Fruit fly (Drosophila melanogaster) whole organism, embryonic: Measurements from ENCODE around the gene CG12420.

ENCODE experiments used
- Awh ChIP-seq: fragments of 200-800 bp; sonication (Bioruptor generic); IDR thresholded peaks from 2 replicates; pipeline ENCODE4, ENCODE4 v1.3.6; 2022; ENCODE audit warnings: missing biosample characterization, missing genetic modification characterization
- BtbVII ChIP-seq: fragments of 200-800 bp; sonication (Bioruptor generic); optimal IDR thresholded peaks from 3 replicates; lab custom pipeline; 2017; ENCODE audit warnings: missing biosample characterization, mild to moderate bottlenecking, missing genetic modification characterization
- Bteb2 ChIP-seq: fragments of 200-800 bp; sonication (Bioruptor generic); optimal IDR thresholded peaks from 2 replicates; lab custom pipeline; 2016; ENCODE audit warnings: missing biosample characterization, missing genetic modification characterization
- CG11398 ChIP-seq: fragments of 200-800 bp; sonication (Bioruptor generic); optimal IDR thresholded peaks from 2 replicates; lab custom pipeline; 2016; ENCODE audit warnings: missing biosample characterization, missing genetic modification characterization
- CG11696 ChIP-seq: fragments of 200-800 bp; sonication (Bioruptor generic); IDR thresholded peaks from 2 replicates; pipeline ENCODE4 v1.3.6; 2022; ENCODE audit warnings: missing biosample characterization, missing genetic modification characterization
- CG13424 ChIP-seq: fragments of 200-800 bp; sonication (Bioruptor generic); optimal IDR thresholded peaks from 2 replicates; lab custom pipeline; 2019; ENCODE audit warnings: missing biosample characterization, mild to moderate bottlenecking, missing genetic modification characterization, moderate library complexity
- CG14965 ChIP-seq: fragments of 200-800 bp; sonication (Bioruptor generic); optimal IDR thresholded peaks from 2 replicates; lab custom pipeline; 2016; ENCODE audit warnings: missing biosample characterization, missing genetic modification characterization, borderline replicate concordance
- CG15696 ChIP-seq: fragments of 200-800 bp; sonication (Bioruptor generic); optimal IDR thresholded peaks from 2 replicates; lab custom pipeline; 2019; ENCODE audit warnings: missing biosample characterization, mild to moderate bottlenecking, missing genetic modification characterization, moderate library complexity
- CG16815 ChIP-seq: fragments of 200-800 bp; sonication (Bioruptor generic); optimal IDR thresholded peaks from 3 replicates; lab custom pipeline; 2017; ENCODE audit warnings: missing biosample characterization, mild to moderate bottlenecking, missing genetic modification characterization
- CG17359 ChIP-seq: fragments of 200-800 bp; sonication (Bioruptor generic); optimal IDR thresholded peaks from 3 replicates; lab custom pipeline; 2018; ENCODE audit warnings: missing biosample characterization, mild to moderate bottlenecking, missing genetic modification characterization, moderate library complexity
- CG18262 ChIP-seq: fragments of 200-800 bp; optimal IDR thresholded peaks from 3 replicates; lab custom pipeline; 2019; ENCODE audit warnings: missing biosample characterization, mild to moderate bottlenecking, missing genetic modification characterization, moderate library complexity
- CG18476 ChIP-seq: fragments of 200-800 bp; sonication (Bioruptor generic); optimal IDR thresholded peaks from 2 replicates; lab custom pipeline; 2016; ENCODE audit warnings: missing biosample characterization, mild to moderate bottlenecking, missing genetic modification characterization
- CG3838 ChIP-seq: fragments of 200-800 bp; sonication (Bioruptor generic); optimal IDR thresholded peaks from 3 replicates; lab custom pipeline; 2016; ENCODE audit warnings: missing biosample characterization, missing genetic modification characterization
- CG43689 ChIP-seq: fragments of 200-800 bp; sonication (Bioruptor generic); IDR thresholded peaks from 2 replicates; pipeline ENCODE4 v1.3.6; 2022; ENCODE audit warnings: missing biosample characterization, missing genetic modification characterization
- CG5245 ChIP-seq: fragments of 200-800 bp; sonication (Bioruptor generic); optimal IDR thresholded peaks from 3 replicates; lab custom pipeline; 2016; ENCODE audit warnings: missing biosample characterization, missing genetic modification characterization
- CG6175 ChIP-seq: fragments of 200-800 bp; sonication (Bioruptor generic); IDR thresholded peaks from 3 replicates; pipeline ENCODE4 v1.3.6; 2022; ENCODE audit warnings: missing biosample characterization, missing genetic modification characterization
- CG6854 ChIP-seq: fragments of 200-800 bp; sonication (Bioruptor generic); optimal IDR thresholded peaks from 3 replicates; lab custom pipeline; 2017; ENCODE audit warnings: missing biosample characterization, mild to moderate bottlenecking, missing genetic modification characterization
- CG7556 ChIP-seq: fragments of 200-800 bp; sonication (Bioruptor generic); optimal IDR thresholded peaks from 2 replicates; lab custom pipeline; 2017; ENCODE audit warnings: missing biosample characterization, mild to moderate bottlenecking, missing genetic modification characterization
- CG7839 ChIP-seq: fragments of 200-800 bp; sonication (Bioruptor generic); optimal IDR thresholded peaks from 3 replicates; lab custom pipeline; 2018; ENCODE audit warnings: missing biosample characterization, mild to moderate bottlenecking, missing genetic modification characterization, moderate library complexity
- CG9817 ChIP-seq: fragments of 200-800 bp; sonication (Bioruptor generic); optimal IDR thresholded peaks from 2 replicates; lab custom pipeline; 2018; ENCODE audit warnings: missing biosample characterization, mild to moderate bottlenecking, missing genetic modification characterization, moderate library complexity
- Doc3 ChIP-seq: fragments of 200-800 bp; sonication (Bioruptor generic); IDR thresholded peaks from 3 replicates; pipeline ENCODE4 v1.3.6; 2022; ENCODE audit warnings: missing biosample characterization, missing genetic modification characterization; ENCODE audit not compliant: partially characterized antibody
- Dref ChIP-seq: fragments of 200-800 bp; sonication (Bioruptor generic); IDR thresholded peaks from 2 replicates; pipeline ENCODE4 v1.3.6; 2022; ENCODE audit warnings: missing biosample characterization, missing genetic modification characterization
- ERR ChIP-seq: fragments of 200-800 bp; sonication (Bioruptor generic); optimal IDR thresholded peaks from 2 replicates; lab custom pipeline; 2016; ENCODE audit warnings: missing biosample characterization, missing genetic modification characterization
- HLH3B ChIP-seq: fragments of 200-800 bp; sonication (Bioruptor generic); IDR thresholded peaks from 2 replicates; pipeline ENCODE4 v1.3.6; 2022; ENCODE audit warnings: missing biosample characterization, missing genetic modification characterization
- HmgZ ChIP-seq: fragments of 200-800 bp; sonication (Bioruptor generic); optimal IDR thresholded peaks from 2 replicates; lab custom pipeline; 2018; ENCODE audit warnings: missing biosample characterization, mild to moderate bottlenecking, missing genetic modification characterization
- Jarid2 ChIP-seq: fragments of 200-800 bp; sonication (Bioruptor generic); optimal IDR thresholded peaks from 3 replicates; lab custom pipeline; 2017; ENCODE audit warnings: mild to moderate bottlenecking, missing biosample characterization, missing genetic modification reagents, missing genetic modification characterization
- MTF-1 ChIP-seq: fragments of 200-800 bp; sonication (Bioruptor generic); optimal IDR thresholded peaks from 2 replicates; lab custom pipeline; 2018; ENCODE audit warnings: missing biosample characterization, mild to moderate bottlenecking, missing genetic modification characterization, borderline replicate concordance
- Mes4 ChIP-seq: fragments of 200-800 bp; sonication (Bioruptor generic); optimal IDR thresholded peaks from 2 replicates; lab custom pipeline; 2016; ENCODE audit warnings: missing biosample characterization, missing genetic modification characterization
- Neu2 ChIP-seq: fragments of 200-800 bp; sonication (Bioruptor generic); optimal IDR thresholded peaks from 3 replicates; lab custom pipeline; 2016; ENCODE audit warnings: missing biosample characterization, missing genetic modification characterization, borderline replicate concordance
- Ravus ChIP-seq: fragments of 200-800 bp; sonication (Bioruptor generic); IDR thresholded peaks from 2 replicates; pipeline ENCODE4 v1.3.6; 2022; ENCODE audit warnings: missing biosample characterization, missing genetic modification characterization
- Rx ChIP-seq: fragments of 200-800 bp; sonication (Bioruptor generic); IDR thresholded peaks from 2 replicates; pipeline ENCODE4 v1.3.6; 2022; ENCODE audit warnings: missing biosample characterization, missing genetic modification characterization
- Side ChIP-seq: fragments of 200-800 bp; sonication (Bioruptor generic); optimal IDR thresholded peaks from 2 replicates; lab custom pipeline; 2016; ENCODE audit warnings: missing biosample characterization, missing genetic modification characterization
- Sry-β ChIP-seq: fragments of 200-800 bp; sonication (Bioruptor generic); optimal IDR thresholded peaks from 2 replicates; lab custom pipeline; 2018; ENCODE audit warnings: missing biosample characterization, mild to moderate bottlenecking, missing genetic modification characterization, moderate library complexity
- ara ChIP-seq: fragments of 200-800 bp; sonication (Bioruptor generic); IDR thresholded peaks from 2 replicates; pipeline ENCODE4 v1.3.6; 2022; ENCODE audit warnings: missing biosample characterization, missing genetic modification characterization
- ato ChIP-seq: fragments of 200-800 bp; sonication (Bioruptor generic); IDR thresholded peaks from 2 replicates; pipeline ENCODE4 v1.3.6; 2022; ENCODE audit warnings: missing biosample characterization, missing genetic modification characterization; ENCODE audit not compliant: partially characterized antibody
- crc ChIP-seq: fragments of 200-800 bp; sonication (Bioruptor generic); optimal IDR thresholded peaks from 2 replicates; lab custom pipeline; 2016; ENCODE audit warnings: missing biosample characterization, missing genetic modification characterization
- emc ChIP-seq: fragments of 200-800 bp; sonication (Bioruptor generic); optimal IDR thresholded peaks from 2 replicates; lab custom pipeline; 2016; ENCODE audit warnings: missing biosample characterization, missing genetic modification characterization
- inv ChIP-seq: fragments of 200-800 bp; sonication (Bioruptor generic); IDR thresholded peaks from 2 replicates; pipeline ENCODE4 v1.3.6; 2022; ENCODE audit warnings: missing biosample characterization, missing genetic modification characterization; ENCODE audit not compliant: partially characterized antibody
- kah ChIP-seq: fragments of 200-800 bp; sonication (Bioruptor generic); optimal IDR thresholded peaks from 2 replicates; lab custom pipeline; 2018; ENCODE audit warnings: missing biosample characterization, mild to moderate bottlenecking, missing genetic modification characterization
- klu ChIP-seq: fragments of 200-800 bp; sonication (Bioruptor generic); IDR thresholded peaks from 2 replicates; pipeline ENCODE4 v1.3.6; 2022; ENCODE audit warnings: missing biosample characterization, missing genetic modification characterization
- lbe ChIP-seq: fragments of 200-800 bp; sonication (Bioruptor generic); optimal IDR thresholded peaks from 2 replicates; lab custom pipeline; 2016; ENCODE audit warnings: missing biosample characterization, mild to moderate bottlenecking, missing genetic modification characterization
- mam ChIP-seq: fragments of 200-800 bp; sonication (Bioruptor generic); optimal IDR thresholded peaks from 3 replicates; lab custom pipeline; 2016; ENCODE audit warnings: missing biosample characterization, missing genetic modification characterization
- mld ChIP-seq: fragments of 200-800 bp; sonication (Bioruptor generic); IDR thresholded peaks from 3 replicates; pipeline ENCODE4 v1.3.6; 2022; ENCODE audit warnings: missing biosample characterization, missing genetic modification characterization; ENCODE audit not compliant: partially characterized antibody
- onecut ChIP-seq: fragments of 200-800 bp; sonication (Bioruptor generic); IDR thresholded peaks from 2 replicates; pipeline ENCODE4 v1.3.6; 2022; ENCODE audit warnings: missing biosample characterization, missing genetic modification characterization
- row ChIP-seq: fragments of 200-800 bp; sonication (Bioruptor generic); IDR thresholded peaks from 3 replicates; pipeline ENCODE4 v1.3.6; 2022; ENCODE audit warnings: missing biosample characterization, missing genetic modification characterization
- shn ChIP-seq: fragments of 200-800 bp; sonication (Bioruptor generic); optimal IDR thresholded peaks from 3 replicates; lab custom pipeline; 2016; ENCODE audit warnings: missing biosample characterization, missing genetic modification characterization
- slbo ChIP-seq: fragments of 200-800 bp; sonication (Bioruptor generic); IDR thresholded peaks from 2 replicates; pipeline ENCODE4 v1.3.6; 2022; ENCODE audit warnings: missing biosample characterization, missing genetic modification characterization
- sr ChIP-seq: fragments of 200-800 bp; sonication (Bioruptor generic); IDR thresholded peaks from 3 replicates; pipeline ENCODE4 v1.3.6; 2022; ENCODE audit warnings: missing biosample characterization, missing genetic modification characterization
- tap ChIP-seq: fragments of 200-800 bp; optimal IDR thresholded peaks from 3 replicates; lab custom pipeline; 2019; ENCODE audit warnings: missing biosample characterization, mild to moderate bottlenecking, missing genetic modification characterization, moderate library complexity
- tll ChIP-seq, 2 experiments: fragments of 200-800 bp in 1 of 2; fragments of >200 bp in 1 of 2; sonication (Bioruptor generic) in 1 of 2; optimal IDR thresholded peaks; 2 replicates each; lab custom pipeline; 2017 to 2019; ENCODE audit warnings: missing biosample characterization in 2 of 2, missing genetic modification characterization in 2 of 2, mild to moderate bottlenecking in 1 of 2, moderate library complexity in 1 of 2
- tup ChIP-seq: fragments of 200-800 bp; sonication (Bioruptor generic); optimal IDR thresholded peaks from 2 replicates; lab custom pipeline; 2016; ENCODE audit warnings: missing biosample characterization, mild to moderate bottlenecking, missing genetic modification characterization, moderate library complexity
- zf30C ChIP-seq: fragments of 200-800 bp; sonication (Bioruptor generic); optimal IDR thresholded peaks from 3 replicates; lab custom pipeline; 2018; ENCODE audit warnings: missing biosample characterization, mild to moderate bottlenecking, missing genetic modification characterization

Gene CG12420

dm6 chr3R:10272695-10273094 is 50.2 kb downstream of the CG12420 start:
- TF ChIP-seq Ravus (GFP tag; lab: Robert Waterston, UW) = no peak
- TF ChIP-seq tll (GFP tag; optimal IDR thresholded peaks at IDR 0.05; lab: Kevin White, UChicago) = no peak
- TF ChIP-seq CG17359 = no peak
- TF ChIP-seq Jarid2 (GFP tag; lab: Kevin White, UChicago) = no peak
- no peak for TF ChIP-seq Awh (GFP tag; lab: Robert Waterston, UW)
- no peak for TF ChIP-seq CG14965
- TF ChIP-seq ato (GFP tag; lab: Robert Waterston, UW) = no peak
- no peak for TF ChIP-seq mld (GFP tag; lab: Robert Waterston, UW)
- peak; percentile 6 for TF ChIP-seq CG18262
- TF ChIP-seq HLH3B (GFP tag; lab: Robert Waterston, UW) = no peak
- no peak for TF ChIP-seq zf30C
- TF ChIP-seq Neu2 (GFP tag; lab: Kevin White, UChicago) = no peak
- peak; percentile 41 for TF ChIP-seq CG7839 (tag; lab: Kevin White, UChicago)
- TF ChIP-seq CG43689 (GFP tag; lab: Robert Waterston, UW) = no peak
- no peak for TF ChIP-seq MTF-1 (GFP tag; lab: Kevin White, UChicago)
- TF ChIP-seq CG15696 = no peak
- TF ChIP-seq tap (tag; lab: Kevin White, UChicago) = no peak
- TF ChIP-seq emc (GFP tag; lab: Kevin White, UChicago) = no peak
- no peak for TF ChIP-seq CG16815 (GFP tag; lab: Kevin White, UChicago)
- TF ChIP-seq Dref (GFP tag; lab: Robert Waterston, UW) = no peak
- TF ChIP-seq CG5245 (GFP tag; lab: Kevin White, UChicago) = no peak
- TF ChIP-seq shn (GFP tag; lab: Kevin White, UChicago) = no peak
- no peak for TF ChIP-seq CG11398 (GFP tag; lab: Kevin White, UChicago)
- TF ChIP-seq ERR (GFP tag; lab: Kevin White, UChicago) = no peak
- TF ChIP-seq lbe = no peak
- no peak for TF ChIP-seq HmgZ (tag; lab: Kevin White, UChicago)
- no peak for TF ChIP-seq kah
- TF ChIP-seq CG11696 (GFP tag; lab: Robert Waterston, UW) = no peak
- TF ChIP-seq klu = no peak
- TF ChIP-seq CG3838 (GFP tag; lab: Kevin White, UChicago) = no peak
- TF ChIP-seq Bteb2 (GFP tag; lab: Kevin White, UChicago) = no peak
- TF ChIP-seq Sry-β = no peak
- TF ChIP-seq sr (GFP tag; lab: Robert Waterston, UW) = peak; percentile 80; the same call in 1 of the 3 replicates
- peak; percentile 50 for TF ChIP-seq row (GFP tag; lab: Robert Waterston, UW)
- no peak for TF ChIP-seq onecut (GFP tag; lab: Robert Waterston, UW)
- TF ChIP-seq slbo = no peak
- no peak for TF ChIP-seq BtbVII (GFP tag; lab: Kevin White, UChicago)
- no peak for TF ChIP-seq Side (GFP tag; lab: Kevin White, UChicago)
- TF ChIP-seq crc (GFP tag; lab: Kevin White, UChicago) = no peak
- TF ChIP-seq CG9817 (tag; lab: Kevin White, UChicago) = no peak
- TF ChIP-seq CG7556 = no peak
- no peak for TF ChIP-seq Doc3 (GFP tag; lab: Robert Waterston, UW)
- no peak for TF ChIP-seq CG6175 (GFP tag; lab: Robert Waterston, UW)
- TF ChIP-seq inv (GFP tag; lab: Robert Waterston, UW) = no peak
- TF ChIP-seq Mes4 (GFP tag; lab: Kevin White, UChicago) = no peak
- no peak for TF ChIP-seq Rx (GFP tag; lab: Robert Waterston, UW)
- TF ChIP-seq mam = no peak
- no peak for TF ChIP-seq ara (GFP tag; lab: Robert Waterston, UW)
- no peak for TF ChIP-seq CG6854 (GFP tag; lab: Kevin White, UChicago)
- TF ChIP-seq CG18476 (GFP tag; lab: Kevin White, UChicago) = no peak
- TF ChIP-seq tup = no peak
- TF ChIP-seq CG13424 = peak; percentile 29
